Fruit fly (Drosophila melanogaster): Measurements from ENCODE around the gene Vps45.

The Vps45 gene

dm6 chr3R:9563240-9563992 lies at the start of gene Vps45, which contains the start of gene CG9393 (continued):
- TF ChIP-seq slou (GFP tag; optimal IDR thresholded peaks at IDR 0.05) (no peak), lab (GFP tag; optimal IDR thresholded peaks at IDR 0.05) (no peak), Gsc (GFP tag; IDR thresholded peaks at IDR 0.05) (no peak), nerfin-1 (tag; optimal IDR thresholded peaks at IDR 0.05) (peak; percentile 49), Dip2 (GFP tag; IDR thresholded peaks at IDR 0.05) (no peak), CG13296 (GFP tag; optimal IDR thresholded peaks at IDR 0.05) (no peak), CG4424 (GFP tag; optimal IDR thresholded peaks at IDR 0.05) (peak; percentile 66), maf-S (GFP tag; optimal IDR thresholded peaks at IDR 0.05) (peak; percentile 59), chif (GFP tag; optimal IDR thresholded peaks at IDR 0.05) (peak; percentile 38 to 57), CG3163 (GFP tag; optimal IDR thresholded peaks at IDR 0.05) (peak; percentile 35), CG13424 (tag; optimal IDR thresholded peaks at IDR 0.05) (peak; percentile 74), da (GFP tag; optimal IDR thresholded peaks at IDR 0.05) (peak; percentile 57), dmrt11E (tag; optimal IDR thresholded peaks at IDR 0.05) (peak; percentile 59), CG8290 (GFP tag; optimal IDR thresholded peaks at IDR 0.05) (peak; percentile 47), CG8290 (tag; optimal IDR thresholded peaks at IDR 0.05) (no peak), CG2116 (GFP tag; optimal IDR thresholded peaks at IDR 0.05) (peak; percentile 95), CG6791 (GFP tag; IDR thresholded peaks at IDR 0.05; ENCODE audit: partially characterized antibody) (peak; percentile 91), Ptx1 (GFP tag; IDR thresholded peaks at IDR 0.05) (peak; percentile 58), sna (GFP tag; IDR thresholded peaks at IDR 0.05; ENCODE audit: partially characterized antibody) (peak; percentile 90), nerfin-2 (GFP tag; IDR thresholded peaks at IDR 0.05; ENCODE audit: partially characterized antibody) (peak; percentile 94), Scr (GFP tag; IDR thresholded peaks at IDR 0.05; ENCODE audit: partially characterized antibody) (peak; percentile 94), esg (GFP tag; conservative IDR thresholded peaks at IDR 0.05) (peak; percentile 50; the same call in 1 of the 2 replicates), CG8924 (tag; optimal IDR thresholded peaks at IDR 0.05) (peak; percentile 68), insv (GFP tag; optimal IDR thresholded peaks at IDR 0.05) (peak in 1 of 2 experiments; percentile 44), CG1602 (GFP tag; optimal IDR thresholded peaks at IDR 0.05) (peak; percentile 62), nau (GFP tag; optimal IDR thresholded peaks at IDR 0.05) (no peak), cato (GFP tag; optimal IDR thresholded peaks at IDR 0.05; ENCODE audit: borderline replicate concordance) (peak; percentile 20), Gug (GFP tag; IDR thresholded peaks at IDR 0.05) (peak; percentile 65; the same call in 2 of the 4 replicates), dmrt99B (tag; optimal IDR thresholded peaks at IDR 0.05) (no peak), Myb (GFP tag; optimal IDR thresholded peaks at IDR 0.05) (peak; percentile 72), ap (GFP tag; IDR thresholded peaks at IDR 0.05) (no peak), sim (GFP tag; IDR thresholded peaks at IDR 0.05) (no peak), Awh (GFP tag; IDR thresholded peaks at IDR 0.05) (peak; percentile 6; the same call in 1 of the 2 replicates), CG12155 (GFP tag; optimal IDR thresholded peaks at IDR 0.05) (peak; percentile 63), CG1603 (tag; optimal IDR thresholded peaks at IDR 0.05) (no peak), Dp (GFP tag; optimal IDR thresholded peaks at IDR 0.05) (peak; percentile 41), CG15696 (tag; optimal IDR thresholded peaks at IDR 0.05) (peak; percentile 60), vnd (GFP tag; IDR thresholded peaks at IDR 0.05; ENCODE audit: partially characterized antibody) (peak; percentile 95), CG9609 (GFP tag; optimal IDR thresholded peaks at IDR 0.05) (peak; percentile 32), MESR4 (GFP tag; optimal IDR thresholded peaks at IDR 0.05) (peak; percentile 34), D19B (GFP tag; optimal IDR thresholded peaks at IDR 0.05) (no peak), CG1647 (GFP tag; optimal IDR thresholded peaks at IDR 0.05) (peak; percentile 45), Sry-β (GFP tag; optimal IDR thresholded peaks at IDR 0.05) (peak; percentile 96), gcm (GFP tag; optimal IDR thresholded peaks at IDR 0.05) (no peak), crc (GFP tag; optimal IDR thresholded peaks at IDR 0.05) (no peak), CG32532 (GFP tag; IDR thresholded peaks at IDR 0.05) (peak; percentile 47), ind (GFP tag; optimal IDR thresholded peaks at IDR 0.05) (peak; percentile 74), CG11085 (GFP tag; IDR thresholded peaks at IDR 0.05) (peak; percentile 49; the same call in 1 of the 2 replicates), CTCF (GFP tag; optimal IDR thresholded peaks at IDR 0.05) (peak; percentile 22), CG17361 (GFP tag; IDR thresholded peaks at IDR 0.05) (peak; percentile 79)

Data from whole organism, embryonic.